Worm (Caenorhabditis elegans) whole organism, young adult: Measurements from ENCODE around the gene K07C11.7.

Experiments used
- B0336.3 ChIP-seq: fragments of 200-800 bp; sonication (Bioruptor generic); IDR thresholded peaks from 2 replicates; pipeline ENCODE4 v1.3.6; 2022; ENCODE audit warnings: missing genetic modification characterization, missing compliant biosample characterization
- C06A6.2 ChIP-seq: fragments of 200-800 bp; sonication (Bioruptor generic); conservative IDR thresholded peaks from 2 replicates; pipeline ENCODE4 v1.3.6; 2022; ENCODE audit warnings: missing genetic modification characterization, missing compliant biosample characterization
- F10E7.11 ChIP-seq: sonication (generic microtip); optimal IDR thresholded peaks from 2 replicates; lab custom pipeline; 2017; ENCODE audit warnings: mild to moderate bottlenecking, missing genetic modification characterization, moderate library complexity, missing compliant biosample characterization
- F23B12.7 ChIP-seq: sonication (generic microtip); optimal IDR thresholded peaks from 2 replicates; lab custom pipeline; 2017; ENCODE audit warnings: missing genetic modification characterization, mild to moderate bottlenecking, missing compliant biosample characterization, antibody characterized with exemption, moderate library complexity; ENCODE audit not compliant: insufficient read depth
- F37B4.10 ChIP-seq: fragments of 200-800 bp; sonication (Bioruptor generic); IDR thresholded peaks from 2 replicates; pipeline ENCODE4 v1.3.6; 2022; ENCODE audit warnings: missing genetic modification characterization, missing compliant biosample characterization
- F39B2.1 ChIP-seq: fragments of 200-800 bp; sonication (Bioruptor generic); IDR thresholded peaks from 2 replicates; pipeline ENCODE4 v1.3.6; 2022; ENCODE audit warnings: missing genetic modification reagents, missing genetic modification characterization, missing compliant biosample characterization
- F49E8.2 ChIP-seq: sonication (generic microtip); optimal IDR thresholded peaks from 3 replicates; lab custom pipeline; 2017; ENCODE audit warnings: missing genetic modification characterization, mild to moderate bottlenecking, missing compliant biosample characterization, antibody characterized with exemption, moderate library complexity; ENCODE audit not compliant: insufficient read depth
- T07F8.4 ChIP-seq: sonication (generic microtip); optimal IDR thresholded peaks from 2 replicates; lab custom pipeline; 2016; ENCODE audit warnings: mild to moderate bottlenecking, missing genetic modification characterization, moderate library complexity, missing compliant biosample characterization
- T26A5.8 ChIP-seq: sonication (generic microtip); optimal IDR thresholded peaks from 2 replicates; lab custom pipeline; 2016; ENCODE audit warnings: missing genetic modification characterization, missing compliant biosample characterization
- Y53F4B.3 ChIP-seq: fragments of 200-800 bp; sonication (Bioruptor generic); IDR thresholded peaks from 2 replicates; pipeline ENCODE4 v1.3.6; 2022; ENCODE audit warnings: missing genetic modification reagents, missing genetic modification characterization, missing compliant biosample characterization
- Y53G8AR.9 ChIP-seq: fragments of 200-800 bp; sonication (Bioruptor generic); conservative IDR thresholded peaks from 2 replicates; pipeline ENCODE4 v1.3.6; 2022; ENCODE audit warnings: missing genetic modification reagents, missing genetic modification characterization, missing compliant biosample characterization
- ama-1 ChIP-seq, 3 experiments: fragments of 150-350 bp in 1 of 3; sonication (generic microtip) in 2 of 3; optimal IDR thresholded peaks; 2 replicates each; lab custom pipeline; 2014 to 2018; ENCODE audit warnings: missing biosample characterization in 2 of 3, missing genetic modification characterization in 2 of 3, missing genetic modification reagents in 2 of 3
- atf-7 ChIP-seq: sonication (generic microtip); optimal IDR thresholded peaks from 2 replicates; lab custom pipeline; 2017; ENCODE audit warnings: mild to moderate bottlenecking, missing genetic modification characterization, missing compliant biosample characterization
- attf-3 ChIP-seq: fragments of 200-800 bp; sonication (Bioruptor generic); conservative IDR thresholded peaks from 2 replicates; pipeline ENCODE4 v1.3.6; 2022; ENCODE audit warnings: missing genetic modification reagents, missing genetic modification characterization, missing compliant biosample characterization
- cebp-2 ChIP-seq: fragments of 200-800 bp; sonication (Bioruptor generic); IDR thresholded peaks from 2 replicates; pipeline ENCODE4 v1.3.6; 2022; ENCODE audit warnings: missing genetic modification characterization, missing compliant biosample characterization
- ceh-100 ChIP-seq: fragments of 200-800 bp; sonication (Bioruptor generic); IDR thresholded peaks from 2 replicates; pipeline ENCODE4 v1.3.6; 2022; ENCODE audit warnings: missing genetic modification reagents, missing genetic modification characterization, missing compliant biosample characterization
- ceh-27 ChIP-seq: fragments of 200-800 bp; sonication (Bioruptor generic); optimal IDR thresholded peaks from 2 replicates; lab custom pipeline; 2018; ENCODE audit warnings: mild to moderate bottlenecking, missing genetic modification characterization, moderate library complexity, missing compliant biosample characterization
- ceh-40 ChIP-seq: fragments of 200-800 bp; sonication (Bioruptor generic); IDR thresholded peaks from 2 replicates; pipeline ENCODE4 v1.3.6; 2022; ENCODE audit warnings: missing genetic modification characterization, missing compliant biosample characterization
- ceh-58 ChIP-seq: fragments of 200-800 bp; sonication (Bioruptor generic); IDR thresholded peaks from 2 replicates; pipeline ENCODE4 v1.3.6; 2022; ENCODE audit warnings: missing genetic modification characterization, missing compliant biosample characterization
- ceh-91 ChIP-seq: fragments of 200-800 bp; sonication (Bioruptor generic); IDR thresholded peaks from 2 replicates; pipeline ENCODE4 v1.3.6; 2022; ENCODE audit warnings: missing genetic modification reagents, missing genetic modification characterization, missing compliant biosample characterization
- dpff-1 ChIP-seq: sonication (generic microtip); optimal IDR thresholded peaks from 2 replicates; lab custom pipeline; 2017; ENCODE audit warnings: mild to moderate bottlenecking, missing genetic modification characterization, missing compliant biosample characterization
- egl-18 ChIP-seq: fragments of 200-800 bp; sonication (Bioruptor generic); IDR thresholded peaks from 2 replicates; pipeline ENCODE4 v1.3.6; 2022; ENCODE audit warnings: missing genetic modification reagents, missing genetic modification characterization, missing compliant biosample characterization
- egl-44 ChIP-seq: fragments of 200-800 bp; sonication (Bioruptor generic); IDR thresholded peaks from 2 replicates; pipeline ENCODE4 v1.3.6; 2022; ENCODE audit warnings: missing genetic modification reagents, missing genetic modification characterization, missing compliant biosample characterization
- ekl-4 ChIP-seq: fragments of 200-800 bp; sonication (Bioruptor generic); IDR thresholded peaks from 2 replicates; pipeline ENCODE4 v1.3.6; 2022; ENCODE audit warnings: missing genetic modification reagents, missing genetic modification characterization, missing compliant biosample characterization
- ets-4 ChIP-seq: fragments of 200-800 bp; sonication (Bioruptor generic); optimal IDR thresholded peaks from 2 replicates; lab custom pipeline; 2018; ENCODE audit warnings: mild to moderate bottlenecking, missing genetic modification characterization, missing compliant biosample characterization
- fkh-3 ChIP-seq: sonication (generic microtip); optimal IDR thresholded peaks from 2 replicates; lab custom pipeline; 2016; ENCODE audit warnings: mild to moderate bottlenecking, missing genetic modification characterization, missing compliant biosample characterization
- hlh-12 ChIP-seq: sonication (generic microtip); optimal IDR thresholded peaks from 2 replicates; lab custom pipeline; 2016; ENCODE audit warnings: missing genetic modification characterization, missing compliant biosample characterization
- hlh-26 ChIP-seq: fragments of 200-800 bp; sonication (Bioruptor generic); conservative IDR thresholded peaks from 2 replicates; pipeline ENCODE4 v1.3.6; 2022; ENCODE audit warnings: missing genetic modification reagents, missing genetic modification characterization, missing compliant biosample characterization
- hmg-20 ChIP-seq: fragments of 200-800 bp; sonication (Bioruptor generic); IDR thresholded peaks from 2 replicates; pipeline ENCODE4 v1.3.6; 2022; ENCODE audit warnings: missing genetic modification reagents, missing genetic modification characterization, missing compliant biosample characterization
- hrde-1 ChIP-seq: sonication (generic microtip); optimal IDR thresholded peaks from 2 replicates; lab custom pipeline; 2016; ENCODE audit warnings: missing genetic modification characterization, mild to moderate bottlenecking, missing compliant biosample characterization, moderate library complexity, missing genotype, missing genetic modification reagents, borderline replicate concordance
- lin-26 ChIP-seq: fragments of 200-800 bp; sonication (Bioruptor generic); IDR thresholded peaks from 2 replicates; pipeline ENCODE4 v1.3.6; 2022; ENCODE audit warnings: missing genetic modification reagents, missing genetic modification characterization, missing compliant biosample characterization
- lir-1 ChIP-seq: fragments of 200-800 bp; sonication (Bioruptor generic); conservative IDR thresholded peaks from 2 replicates; pipeline ENCODE4 v1.3.6; 2022; ENCODE audit warnings: missing genetic modification reagents, missing genetic modification characterization, missing compliant biosample characterization
- lsl-1 ChIP-seq: fragments of 200-800 bp; sonication (Bioruptor generic); optimal IDR thresholded peaks from 2 replicates; lab custom pipeline; 2018; ENCODE audit warnings: mild to moderate bottlenecking, missing genetic modification characterization, moderate library complexity, missing compliant biosample characterization
- lsy-27 ChIP-seq: sonication (generic microtip); optimal IDR thresholded peaks from 2 replicates; lab custom pipeline; 2017; ENCODE audit warnings: missing genetic modification characterization, mild to moderate bottlenecking, missing compliant biosample characterization, antibody characterized with exemption, missing genotype, borderline replicate concordance; ENCODE audit not compliant: insufficient read depth
- madf-10 ChIP-seq: sonication (generic microtip); optimal IDR thresholded peaks from 2 replicates; lab custom pipeline; 2016; ENCODE audit warnings: mild to moderate bottlenecking, missing genetic modification characterization, missing compliant biosample characterization
- nfya-2 ChIP-seq: fragments of 200-800 bp; sonication (Bioruptor generic); IDR thresholded peaks from 2 replicates; pipeline ENCODE4 v1.3.6; 2022; ENCODE audit warnings: missing genetic modification reagents, missing genetic modification characterization, missing compliant biosample characterization
- nhr-90 ChIP-seq: sonication (generic microtip); optimal IDR thresholded peaks from 2 replicates; lab custom pipeline; 2016; ENCODE audit warnings: missing genotype, mild to moderate bottlenecking, missing genetic modification characterization, missing compliant biosample characterization
- pha-4 ChIP-seq: fragments of 150-350 bp; sonication (generic microtip); optimal IDR thresholded peaks from 2 replicates; lab custom pipeline; 2014; ENCODE audit warnings: missing biosample characterization, missing genetic modification reagents, missing genetic modification characterization
- rpc-1 ChIP-seq, 2 experiments: fragments of 150-350 bp in 1 of 2; sonication (generic microtip) in 1 of 2; optimal IDR thresholded peaks; 2 replicates each; lab custom pipeline; 2014 to 2018; ENCODE audit warnings: missing biosample characterization in 1 of 2, missing genetic modification characterization in 1 of 2, missing genetic modification reagents in 1 of 2, missing genotype in 1 of 2
- snpc-1.1 ChIP-seq: sonication (generic microtip); optimal IDR thresholded peaks from 2 replicates; lab custom pipeline; 2017; ENCODE audit warnings: missing genetic modification characterization, mild to moderate bottlenecking, missing compliant biosample characterization, antibody characterized with exemption, moderate library complexity, missing genotype, missing genetic modification reagents; ENCODE audit not compliant: insufficient read depth
- snpc-1.3 ChIP-seq: sonication (generic microtip); optimal IDR thresholded peaks from 2 replicates; lab custom pipeline; 2017; ENCODE audit warnings: missing genetic modification characterization, mild to moderate bottlenecking, missing compliant biosample characterization, antibody characterized with exemption, moderate library complexity, missing genotype, missing genetic modification reagents; ENCODE audit not compliant: insufficient read depth
- tlf-1 ChIP-seq: fragments of 200-800 bp; sonication (Bioruptor generic); optimal IDR thresholded peaks from 2 replicates; lab custom pipeline; 2018; ENCODE audit warnings: mild to moderate bottlenecking, missing genetic modification characterization, missing compliant biosample characterization
- zfh-2 ChIP-seq: fragments of 200-800 bp; sonication (Bioruptor generic); conservative IDR thresholded peaks from 2 replicates; pipeline ENCODE4 v1.3.6; 2022; ENCODE audit warnings: missing genetic modification reagents, missing genetic modification characterization, missing compliant biosample characterization
- ztf-18 ChIP-seq: sonication (generic microtip); optimal IDR thresholded peaks from 2 replicates; lab custom pipeline; 2016; ENCODE audit warnings: missing genotype, mild to moderate bottlenecking, missing genetic modification characterization, missing compliant biosample characterization
- ztf-26 ChIP-seq: sonication (generic microtip); optimal IDR thresholded peaks from 2 replicates; lab custom pipeline; 2017; ENCODE audit warnings: missing genetic modification characterization, missing compliant biosample characterization

The K07C11.7 gene

DNA sequence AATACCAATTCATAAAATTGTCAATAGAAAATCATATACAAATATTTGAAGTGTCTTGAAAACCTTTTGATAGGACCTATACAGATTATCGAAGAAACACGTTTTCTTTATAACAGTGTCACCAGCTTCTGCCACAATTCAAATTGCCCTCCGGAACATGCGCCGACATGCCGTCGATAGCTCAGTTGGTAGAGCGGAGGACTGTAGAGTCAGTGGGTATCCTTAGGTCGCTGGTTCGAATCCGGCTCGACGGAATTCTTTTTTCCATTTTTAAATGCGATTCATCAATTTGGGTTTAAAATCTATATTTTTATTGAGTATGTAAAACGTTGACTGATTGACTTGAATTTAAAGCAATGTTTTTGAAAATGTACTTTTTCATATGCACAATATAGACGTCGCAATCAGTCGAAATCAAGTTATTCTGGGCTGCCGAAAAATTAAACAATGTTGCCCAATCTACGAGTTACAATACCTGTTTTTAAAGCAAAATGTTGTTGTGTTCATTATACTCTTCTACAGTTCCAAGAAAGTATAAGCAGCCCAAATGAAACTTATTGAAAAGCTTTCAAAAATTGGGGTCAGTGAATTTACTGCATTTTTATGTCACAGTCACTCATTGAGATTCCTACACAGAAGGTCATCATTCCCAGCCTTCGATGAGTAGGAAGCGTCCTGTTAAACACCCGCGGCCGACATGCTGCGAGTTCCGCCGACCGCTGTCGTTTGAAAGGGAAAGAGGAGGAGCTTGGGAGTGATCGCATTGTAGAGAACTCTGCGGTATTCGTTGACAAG is 33.7 kb upstream of the K07C11.7 start (continued):
- 0 out of 2 replicates have a peak, but pooled peaks have one; percentile 34 for TF ChIP-seq egl-44 (GFP tag; lab: Robert Waterston, UW)
- no peak for TF ChIP-seq atf-7 (tag; lab: Kevin White, UChicago)
- no peak for TF ChIP-seq T07F8.4 (tag; lab: Kevin White, UChicago)
- TF ChIP-seq lin-26 (GFP tag; lab: Robert Waterston, UW): no peak
- TF ChIP-seq lsy-27 (tag; lab: Kevin White, UChicago): no peak
- TF ChIP-seq F37B4.10 (GFP tag; lab: Robert Waterston, UW): no peak
- peak; percentile 42 for TF ChIP-seq ceh-27 (GFP tag; lab: Kevin White, UChicago)
- peak; percentile 60; the same call in 1 of the 2 replicates for TF ChIP-seq ceh-100 (GFP tag; lab: Robert Waterston, UW)
- peak; percentile 86 for TF ChIP-seq F23B12.7 (tag; lab: Kevin White, UChicago)
- TF ChIP-seq ama-1 (optimal IDR thresholded peaks at IDR 0.05; lab: Kevin White, UChicago): peak; percentile 94
- TF ChIP-seq ama-1 (GFP tag; optimal IDR thresholded peaks at IDR 0.05; lab: Kevin White, UChicago): peak in 1 of 2 experiments; percentile 72
- no peak for TF ChIP-seq hlh-26 (GFP tag; lab: Robert Waterston, UW)
- peak; percentile 39 for TF ChIP-seq madf-10 (tag; lab: Kevin White, UChicago)
- TF ChIP-seq C06A6.2 (GFP tag; lab: Robert Waterston, UW): no peak
- TF ChIP-seq nfya-2 (GFP tag; lab: Robert Waterston, UW): 0 out of 2 replicates have a peak, but pooled peaks have one; percentile 31
- no peak for TF ChIP-seq F10E7.11 (tag; lab: Kevin White, UChicago)
- peak; percentile 99 for TF ChIP-seq snpc-1.1
- TF ChIP-seq F49E8.2 (tag; lab: Kevin White, UChicago): peak; percentile 96
- no peak for TF ChIP-seq ceh-58 (GFP tag; lab: Robert Waterston, UW)
- TF ChIP-seq rpc-1 (optimal IDR thresholded peaks at IDR 0.05; lab: Kevin White, UChicago): peak; percentile 60
- peak; percentile 80 for TF ChIP-seq rpc-1 (tag; optimal IDR thresholded peaks at IDR 0.05; lab: Kevin White, UChicago)
- TF ChIP-seq F39B2.1 (GFP tag; lab: Robert Waterston, UW): no peak
- peak; percentile 16 for TF ChIP-seq nhr-90 (tag; lab: Kevin White, UChicago)
- no peak for TF ChIP-seq fkh-3 (tag; lab: Kevin White, UChicago)
- TF ChIP-seq B0336.3 (GFP tag; lab: Robert Waterston, UW): peak; percentile 84
- no peak for TF ChIP-seq Y53F4B.3 (GFP tag; lab: Robert Waterston, UW)
- TF ChIP-seq ceh-91 (GFP tag; lab: Robert Waterston, UW): 0 out of 2 replicates have a peak, but pooled peaks have one; percentile 24
- no peak for TF ChIP-seq T26A5.8 (tag; lab: Kevin White, UChicago)
- TF ChIP-seq tlf-1 (GFP tag; lab: Kevin White, UChicago): peak; percentile 71
- no peak for TF ChIP-seq hlh-12
- TF ChIP-seq attf-3: 0 out of 2 replicates have a peak, but pooled peaks have one; percentile 31
- TF ChIP-seq Y53G8AR.9 (GFP tag; lab: Robert Waterston, UW): peak; percentile 82
- TF ChIP-seq lsl-1 (GFP tag; lab: Kevin White, UChicago): peak; percentile 67
- TF ChIP-seq snpc-1.3 (tag; lab: Kevin White, UChicago): peak; percentile 97
- TF ChIP-seq pha-4 (tag; lab: Kevin White, UChicago): no peak
- no peak for TF ChIP-seq egl-18 (GFP tag; lab: Robert Waterston, UW)
- no peak for TF ChIP-seq cebp-2

DNA sequence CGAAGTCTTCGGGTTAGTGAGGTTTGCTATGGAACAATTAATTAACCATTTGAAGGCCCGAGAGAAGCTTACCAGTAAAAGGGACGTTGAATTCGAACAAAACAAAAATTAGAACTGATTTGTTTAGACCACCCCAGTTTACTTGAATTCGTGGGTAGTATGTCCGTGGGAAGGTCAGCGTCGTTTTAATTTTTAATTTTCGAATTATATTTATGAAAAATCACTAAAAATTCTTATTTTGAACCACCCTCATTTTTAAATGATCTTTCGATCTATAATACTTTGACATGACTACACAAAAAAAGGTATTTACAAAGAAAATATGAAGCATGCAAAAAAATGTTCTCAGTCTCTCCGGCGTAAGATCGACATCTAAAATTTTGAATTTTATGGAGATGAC is 31.7 kb upstream of the K07C11.7 start, which contains the start of gene C16D9.5:
Gene C16D9.5 (minus strand): TSS at position 101 of the 400 bp plus-strand sequence.
- TF ChIP-seq ceh-58 (GFP tag; lab: Robert Waterston, UW): no peak
- no peak for TF ChIP-seq lir-1 (GFP tag; lab: Robert Waterston, UW)
- TF ChIP-seq F39B2.1 (GFP tag; lab: Robert Waterston, UW): no peak
- no peak for TF ChIP-seq ets-4 (GFP tag; lab: Kevin White, UChicago)
- no peak for TF ChIP-seq egl-44 (GFP tag; lab: Robert Waterston, UW)
- TF ChIP-seq hrde-1 (tag; lab: Kevin White, UChicago): no peak
- TF ChIP-seq ceh-40 (GFP tag; lab: Robert Waterston, UW): no peak
- no peak for TF ChIP-seq ekl-4 (GFP tag; lab: Robert Waterston, UW)
- no peak for TF ChIP-seq lsl-1 (GFP tag; lab: Kevin White, UChicago)
- TF ChIP-seq F37B4.10 (GFP tag; lab: Robert Waterston, UW): no peak
- TF ChIP-seq dpff-1: no peak
- TF ChIP-seq ztf-26 (tag; lab: Kevin White, UChicago): no peak
- no peak for TF ChIP-seq zfh-2 (GFP tag; lab: Robert Waterston, UW)
- TF ChIP-seq ztf-18 (tag; lab: Kevin White, UChicago): no peak
- TF ChIP-seq hmg-20 (GFP tag; lab: Robert Waterston, UW): no peak
